Fruit fly (Drosophila melanogaster) whole organism, embryonic: ENCODE results near the gene kra.

ENCODE experiments used
- Atf6 ChIP-seq: fragments of 200-800 bp; sonication (Bioruptor generic); IDR thresholded peaks from 2 replicates; pipeline ENCODE4 v1.3.6; 2022; ENCODE audit warnings: missing biosample characterization, missing genetic modification characterization
- Awh ChIP-seq: fragments of 200-800 bp; sonication (Bioruptor generic); IDR thresholded peaks from 2 replicates; pipeline ENCODE4, ENCODE4 v1.3.6; 2022; ENCODE audit warnings: missing biosample characterization, missing genetic modification characterization
- BEAF-32 ChIP-seq: fragments of 200-800 bp; sonication (Bioruptor generic); optimal IDR thresholded peaks from 3 replicates; lab custom pipeline; 2017; ENCODE audit warnings: missing biosample characterization, missing genetic modification characterization, mild to moderate bottlenecking, moderate library complexity, missing genetic modification reagents
- CG11085 ChIP-seq: fragments of 200-800 bp; sonication (Bioruptor generic); IDR thresholded peaks from 2 replicates; pipeline ENCODE4 v1.3.6; 2022; ENCODE audit warnings: missing biosample characterization, missing genetic modification characterization
- CG12071 ChIP-seq: fragments of 200-800 bp; sonication (Bioruptor generic); optimal IDR thresholded peaks from 3 replicates; lab custom pipeline; 2018; ENCODE audit warnings: missing biosample characterization, mild to moderate bottlenecking, missing genetic modification characterization
- CG12942 ChIP-seq: fragments of 200-800 bp; sonication (Bioruptor generic); optimal IDR thresholded peaks from 3 replicates; lab custom pipeline; 2016; ENCODE audit warnings: missing biosample characterization, missing genetic modification characterization
- CG13775 ChIP-seq: fragments of 200-800 bp; sonication (Bioruptor generic); optimal IDR thresholded peaks from 3 replicates; lab custom pipeline; 2017; ENCODE audit warnings: missing biosample characterization, mild to moderate bottlenecking, missing genetic modification characterization
- CG15514 ChIP-seq: fragments of 200-800 bp; sonication (Bioruptor generic); optimal IDR thresholded peaks from 3 replicates; lab custom pipeline; 2017; ENCODE audit warnings: missing biosample characterization, missing genetic modification characterization, mild to moderate bottlenecking, moderate library complexity, missing genetic modification reagents
- CG1603 ChIP-seq: fragments of 200-800 bp; sonication (Bioruptor generic); optimal IDR thresholded peaks from 2 replicates; lab custom pipeline; 2019; ENCODE audit warnings: missing biosample characterization, mild to moderate bottlenecking, missing genetic modification characterization, moderate library complexity
- CG16813 ChIP-seq: fragments of 200-800 bp; sonication (Bioruptor generic); IDR thresholded peaks from 3 replicates; pipeline ENCODE4 v1.3.6; 2022; ENCODE audit warnings: missing biosample characterization, missing genetic modification characterization; ENCODE audit not compliant: partially characterized antibody
- CG17359 ChIP-seq: fragments of 200-800 bp; sonication (Bioruptor generic); optimal IDR thresholded peaks from 3 replicates; lab custom pipeline; 2018; ENCODE audit warnings: missing biosample characterization, mild to moderate bottlenecking, missing genetic modification characterization, moderate library complexity
- CG2120 ChIP-seq: fragments of 200-800 bp; sonication (Bioruptor generic); optimal IDR thresholded peaks from 3 replicates; lab custom pipeline; 2016; ENCODE audit warnings: missing biosample characterization, missing genetic modification characterization
- CG3281 ChIP-seq: fragments of 200-800 bp; sonication (Bioruptor generic); optimal IDR thresholded peaks from 3 replicates; lab custom pipeline; 2017; ENCODE audit warnings: missing biosample characterization, mild to moderate bottlenecking, missing genetic modification characterization
- CG3847 ChIP-seq: fragments of 200-800 bp; sonication (Bioruptor generic); IDR thresholded peaks from 2 replicates; pipeline ENCODE4 v1.3.6; 2022; ENCODE audit warnings: missing biosample characterization, missing genetic modification characterization
- CG4282 ChIP-seq: fragments of 200-800 bp; sonication (Bioruptor generic); optimal IDR thresholded peaks from 2 replicates; lab custom pipeline; 2016; ENCODE audit warnings: missing biosample characterization, missing genetic modification characterization
- CG4424 ChIP-seq: fragments of 200-800 bp; sonication (Bioruptor generic); optimal IDR thresholded peaks from 3 replicates; lab custom pipeline; 2016; ENCODE audit warnings: missing biosample characterization, missing genetic modification characterization
- CG6765 ChIP-seq: fragments of 200-800 bp; sonication (Bioruptor generic); optimal IDR thresholded peaks from 3 replicates; lab custom pipeline; 2017; ENCODE audit warnings: missing biosample characterization, mild to moderate bottlenecking, missing genetic modification characterization
- CG6791 ChIP-seq: fragments of 200-800 bp; sonication (Bioruptor generic); IDR thresholded peaks from 3 replicates; pipeline ENCODE4 v1.3.6; 2022; ENCODE audit warnings: missing biosample characterization, missing genetic modification characterization; ENCODE audit not compliant: partially characterized antibody
- CG7372 ChIP-seq: fragments of 200-800 bp; sonication (Bioruptor generic); IDR thresholded peaks from 2 replicates; pipeline ENCODE4 v1.3.6; 2022; ENCODE audit warnings: missing biosample characterization, missing genetic modification characterization
- CG9437 ChIP-seq: fragments of 200-800 bp; sonication (Bioruptor generic); optimal IDR thresholded peaks from 2 replicates; lab custom pipeline; 2018; ENCODE audit warnings: missing biosample characterization, mild to moderate bottlenecking, missing genetic modification characterization
- Camta ChIP-seq: fragments of 200-800 bp; sonication (Bioruptor generic); optimal IDR thresholded peaks from 2 replicates; lab custom pipeline; 2016; ENCODE audit warnings: missing biosample characterization, missing genetic modification characterization
- CoRest ChIP-seq: fragments of 200-800 bp; sonication (Bioruptor generic); optimal IDR thresholded peaks from 3 replicates; lab custom pipeline; 2018; ENCODE audit warnings: missing biosample characterization, mild to moderate bottlenecking, missing genetic modification characterization, moderate library complexity
- Dref ChIP-seq: fragments of 200-800 bp; sonication (Bioruptor generic); IDR thresholded peaks from 2 replicates; pipeline ENCODE4 v1.3.6; 2022; ENCODE audit warnings: missing biosample characterization, missing genetic modification characterization
- MBD-R2 ChIP-seq: fragments of 200-800 bp; sonication (Bioruptor generic); IDR thresholded peaks from 2 replicates; pipeline ENCODE4 v1.3.6; 2022; ENCODE audit warnings: missing biosample characterization, missing genetic modification characterization
- MESR4 ChIP-seq: fragments of 200-800 bp; sonication (Bioruptor generic); optimal IDR thresholded peaks from 2 replicates; lab custom pipeline; 2018; ENCODE audit warnings: missing biosample characterization, mild to moderate bottlenecking, missing genetic modification characterization, moderate library complexity
- Myb ChIP-seq: fragments of 200-800 bp; sonication (Bioruptor generic); optimal IDR thresholded peaks from 2 replicates; lab custom pipeline; 2016; ENCODE audit warnings: missing biosample characterization, missing genetic modification characterization
- NK7.1 ChIP-seq: fragments of 200-800 bp; sonication (Bioruptor generic); optimal IDR thresholded peaks from 3 replicates; lab custom pipeline; 2016; ENCODE audit warnings: missing biosample characterization, missing genetic modification characterization
- amos ChIP-seq: fragments of 200-800 bp; sonication (Bioruptor generic); IDR thresholded peaks from 2 replicates; pipeline ENCODE4 v1.3.6; 2022; ENCODE audit warnings: missing biosample characterization, missing genetic modification characterization; ENCODE audit not compliant: partially characterized antibody
- ato ChIP-seq: fragments of 200-800 bp; sonication (Bioruptor generic); IDR thresholded peaks from 2 replicates; pipeline ENCODE4 v1.3.6; 2022; ENCODE audit warnings: missing biosample characterization, missing genetic modification characterization; ENCODE audit not compliant: partially characterized antibody
- bbx ChIP-seq: fragments of 200-800 bp; sonication (Bioruptor generic); IDR thresholded peaks from 2 replicates; pipeline ENCODE4 v1.3.6; 2022; ENCODE audit warnings: missing biosample characterization, missing genetic modification characterization; ENCODE audit not compliant: partially characterized antibody
- cg ChIP-seq: fragments of 200-800 bp; sonication (Bioruptor generic); optimal IDR thresholded peaks from 3 replicates; lab custom pipeline; 2019; ENCODE audit warnings: missing biosample characterization, mild to moderate bottlenecking, missing genetic modification characterization, moderate library complexity
- crp ChIP-seq, 2 experiments: fragments of 200-800 bp; sonication (Bioruptor generic); optimal IDR thresholded peaks; 2 replicates in 1 of 2; 3 replicates in 1 of 2; lab custom pipeline; 2017; ENCODE audit warnings: missing biosample characterization in 2 of 2, missing genetic modification characterization in 2 of 2, mild to moderate bottlenecking in 1 of 2, moderate library complexity in 1 of 2
- dimm ChIP-seq: fragments of 200-800 bp; sonication (Bioruptor generic); IDR thresholded peaks from 2 replicates; pipeline ENCODE4 v1.3.6; 2022; ENCODE audit warnings: missing biosample characterization, missing genetic modification characterization
- eyg ChIP-seq: fragments of 200-800 bp; sonication (Bioruptor generic); optimal IDR thresholded peaks from 3 replicates; lab custom pipeline; 2016; ENCODE audit warnings: missing biosample characterization, missing genetic modification characterization
- fd64A ChIP-seq: fragments of 200-800 bp; sonication (Bioruptor generic); optimal IDR thresholded peaks from 3 replicates; lab custom pipeline; 2018; ENCODE audit warnings: missing biosample characterization, mild to moderate bottlenecking, missing genetic modification characterization
- gcm ChIP-seq: fragments of 200-800 bp; sonication (Bioruptor generic); optimal IDR thresholded peaks from 2 replicates; lab custom pipeline; 2019; ENCODE audit warnings: missing biosample characterization, mild to moderate bottlenecking, missing genetic modification characterization, moderate library complexity
- gfzf ChIP-seq: fragments of 200-800 bp; sonication (Bioruptor generic); optimal IDR thresholded peaks from 2 replicates; lab custom pipeline; 2016; ENCODE audit warnings: missing biosample characterization, mild to moderate bottlenecking, missing genetic modification characterization, moderate library complexity
- hbn ChIP-seq: fragments of 200-800 bp; sonication (Bioruptor generic); IDR thresholded peaks from 2 replicates; pipeline ENCODE4 v1.3.6; 2022; ENCODE audit warnings: missing biosample characterization, missing genetic modification characterization; ENCODE audit not compliant: partially characterized antibody
- hkb ChIP-seq, 2 experiments: fragments of 200-800 bp in 1 of 2; fragments of >200 bp in 1 of 2; sonication (Bioruptor generic) in 1 of 2; IDR thresholded peaks in 1 of 2; optimal IDR thresholded peaks in 1 of 2; 2 replicates each; pipeline versions ENCODE4 v1.3.6 to Lab custom; 2017 to 2022; ENCODE audit warnings: missing biosample characterization in 1 of 2, missing genetic modification characterization in 1 of 2
- insv ChIP-seq, 2 experiments: fragments of 200-800 bp; sonication (Bioruptor generic); optimal IDR thresholded peaks; 3 replicates each; lab custom pipeline; 2016 to 2018; ENCODE audit warnings: missing biosample characterization in 2 of 2, missing genetic modification characterization in 2 of 2
- inv ChIP-seq: fragments of 200-800 bp; sonication (Bioruptor generic); IDR thresholded peaks from 2 replicates; pipeline ENCODE4 v1.3.6; 2022; ENCODE audit warnings: missing biosample characterization, missing genetic modification characterization; ENCODE audit not compliant: partially characterized antibody
- nerfin-2 ChIP-seq: fragments of 200-800 bp; sonication (Bioruptor generic); IDR thresholded peaks from 2 replicates; pipeline ENCODE4 v1.3.6; 2022; ENCODE audit warnings: missing biosample characterization, missing genetic modification characterization; ENCODE audit not compliant: partially characterized antibody
- slou ChIP-seq: fragments of 200-800 bp; sonication (Bioruptor generic); optimal IDR thresholded peaks from 3 replicates; lab custom pipeline; 2016; ENCODE audit warnings: missing biosample characterization, missing genetic modification characterization
- sna ChIP-seq: fragments of 200-800 bp; sonication (Bioruptor generic); IDR thresholded peaks from 2 replicates; pipeline ENCODE4 v1.3.6; 2022; ENCODE audit warnings: missing biosample characterization, missing genetic modification characterization; ENCODE audit not compliant: partially characterized antibody
- sr ChIP-seq: fragments of 200-800 bp; sonication (Bioruptor generic); IDR thresholded peaks from 3 replicates; pipeline ENCODE4 v1.3.6; 2022; ENCODE audit warnings: missing biosample characterization, missing genetic modification characterization
- stwl ChIP-seq: fragments of 200-800 bp; sonication (Bioruptor generic); optimal IDR thresholded peaks from 3 replicates; lab custom pipeline; 2018; ENCODE audit warnings: missing biosample characterization, mild to moderate bottlenecking, missing genetic modification characterization, moderate library complexity
- tna ChIP-seq: fragments of 200-800 bp; sonication (Bioruptor generic); IDR thresholded peaks from 2 replicates; pipeline ENCODE4 v1.3.6; 2022; ENCODE audit warnings: missing biosample characterization, missing genetic modification characterization; ENCODE audit not compliant: partially characterized antibody
- zen2 ChIP-seq: fragments of 200-800 bp; sonication (Bioruptor generic); IDR thresholded peaks from 3 replicates; pipeline ENCODE4 v1.3.6; 2022; ENCODE audit warnings: missing biosample characterization, missing genetic modification characterization; ENCODE audit not compliant: partially characterized antibody

The kra gene

DNA sequence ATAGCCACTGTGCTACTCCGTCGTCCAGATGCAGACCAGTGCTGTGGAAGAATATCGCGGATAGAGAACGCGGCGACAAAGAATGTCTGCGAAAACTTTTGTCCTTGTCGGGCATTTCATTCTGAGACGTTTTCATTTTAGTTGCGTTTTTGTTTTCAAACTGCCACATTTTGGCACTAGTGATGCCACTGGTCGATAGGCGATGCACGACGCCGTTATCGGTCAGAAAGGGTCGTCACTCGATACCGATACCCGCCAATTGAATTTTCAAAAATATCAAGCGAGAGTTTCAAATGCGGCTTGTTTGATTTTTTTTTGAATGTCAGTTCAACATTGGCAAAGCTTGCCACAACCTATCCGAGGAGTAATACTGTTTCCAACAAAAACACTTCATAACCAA, 50.5 kb downstream of the kra start (continued):
- TF ChIP-seq CG6791 (GFP tag; lab: Robert Waterston, UW) (peak; percentile 65), stwl (tag; lab: Kevin White, UChicago) (peak; percentile 59), CG3281 (GFP tag; lab: Kevin White, UChicago) (no peak), Camta (no peak), slou (GFP tag; lab: Kevin White, UChicago) (no peak), nerfin-2 (GFP tag; lab: Robert Waterston, UW) (peak; percentile 57; the same call in 1 of the 2 replicates), gfzf (GFP tag; lab: Kevin White, UChicago) (peak; percentile 26), CG11085 (GFP tag; lab: Robert Waterston, UW) (no peak), Myb (GFP tag; lab: Kevin White, UChicago) (peak; percentile 91), zen2 (GFP tag; lab: Robert Waterston, UW) (peak; percentile 82; the same call in 2 of the 3 replicates), ato (GFP tag; lab: Robert Waterston, UW) (peak; percentile 56), sr (GFP tag; lab: Robert Waterston, UW) (no peak), gcm (GFP tag; lab: Kevin White, UChicago) (no peak), inv (GFP tag; lab: Robert Waterston, UW) (peak; percentile 41; the same call in 1 of the 2 replicates), MBD-R2 (GFP tag; lab: Robert Waterston, UW) (peak; percentile 61; the same call in 1 of the 2 replicates), CoRest (peak; percentile 14), CG1603 (tag; lab: Kevin White, UChicago) (peak; percentile 52), eyg (GFP tag; lab: Kevin White, UChicago) (no peak), tna (GFP tag; lab: Robert Waterston, UW) (peak; percentile 63), CG16813 (peak; percentile 72), CG12071 (GFP tag; lab: Kevin White, UChicago) (no peak), amos (GFP tag; lab: Robert Waterston, UW) (peak; percentile 72), CG12942 (GFP tag; lab: Kevin White, UChicago) (no peak), Dref (peak; percentile 90), hbn (GFP tag; lab: Robert Waterston, UW) (peak; percentile 53), BEAF-32 (peak; percentile 70), CG15514 (GFP tag; lab: Kevin White, UChicago) (peak; percentile 51), sna (GFP tag; lab: Robert Waterston, UW) (peak; percentile 64), crp (GFP tag; optimal IDR thresholded peaks at IDR 0.05; lab: Kevin White, UChicago) (no peak)

DNA sequence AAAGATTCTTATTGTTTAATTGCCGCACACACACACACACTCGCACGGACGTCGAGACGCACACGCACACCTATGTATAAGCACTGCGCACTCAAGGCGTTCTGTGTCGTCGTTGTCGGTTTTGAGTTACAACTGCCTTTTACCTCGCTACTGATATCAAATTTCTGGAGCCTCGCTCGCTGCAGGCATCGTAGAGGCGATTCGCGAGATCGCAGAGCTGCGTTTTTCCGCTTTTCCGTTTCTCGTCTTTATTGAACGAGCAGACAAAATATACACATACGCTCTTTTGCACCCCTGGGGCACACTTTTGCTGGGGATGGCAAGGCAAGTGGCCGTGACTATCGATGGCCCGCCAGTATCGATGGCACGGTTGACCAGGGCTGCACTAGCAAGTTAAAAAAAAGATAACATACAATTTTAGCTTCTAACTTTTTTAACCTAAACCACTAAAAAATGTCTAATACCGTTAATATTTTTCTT, 53.4 kb downstream of the kra start, which contains the start of gene CG2519:
Gene CG2519 (minus strand): TSS at position 312 of the 480 bp plus-strand sequence.
- TF ChIP-seq NK7.1 (GFP tag; lab: Kevin White, UChicago) = no peak
- TF ChIP-seq Atf6 (GFP tag; lab: Robert Waterston, UW) = peak; percentile 49; the same call in 1 of the 2 replicates
- TF ChIP-seq CG2120 (GFP tag; lab: Kevin White, UChicago) = peak; percentile 81
- 0 out of 2 replicates have a peak, but pooled peaks have one; percentile 9 for TF ChIP-seq Awh (GFP tag; lab: Robert Waterston, UW)
- TF ChIP-seq CG6765 (GFP tag; lab: Kevin White, UChicago) = no peak
- no peak for TF ChIP-seq dimm
- TF ChIP-seq fd64A (GFP tag; lab: Kevin White, UChicago) = no peak
- 0 out of 2 replicates have a peak, but pooled peaks have one; percentile 62 for TF ChIP-seq CG3847 (GFP tag; lab: Robert Waterston, UW)
- TF ChIP-seq CG13775 (GFP tag; lab: Kevin White, UChicago) = peak; percentile 50
- TF ChIP-seq MESR4 (GFP tag; lab: Kevin White, UChicago) = peak; percentile 100
- TF ChIP-seq CG9437 (GFP tag; lab: Kevin White, UChicago) = no peak
- TF ChIP-seq CG4424 (GFP tag; lab: Kevin White, UChicago) = peak; percentile 48
- no peak for TF ChIP-seq hkb (optimal IDR thresholded peaks at IDR 0.05; lab: Kevin White, UChicago)
- TF ChIP-seq hkb (GFP tag; IDR thresholded peaks at IDR 0.05; lab: Robert Waterston, UW) = no peak
- TF ChIP-seq insv (GFP tag; optimal IDR thresholded peaks at IDR 0.05; lab: Kevin White, UChicago) = peak in 1 of 2 experiments; percentile 42
- TF ChIP-seq CG4282 (GFP tag; lab: Kevin White, UChicago) = peak; percentile 48
- TF ChIP-seq crp (GFP tag; optimal IDR thresholded peaks at IDR 0.05; lab: Kevin White, UChicago) = peak in 1 of 2 experiments; percentile 23
- peak; percentile 45; the same call in 1 of the 2 replicates for TF ChIP-seq CG7372 (GFP tag; lab: Robert Waterston, UW)
- peak; percentile 59 for TF ChIP-seq CG17359 (tag; lab: Kevin White, UChicago)
- peak; percentile 98 for TF ChIP-seq cg (GFP tag; lab: Kevin White, UChicago)
- peak; percentile 98 for TF ChIP-seq bbx (GFP tag; lab: Robert Waterston, UW)
